Fruit fly (Drosophila melanogaster): Measurements from ENCODE around the gene CG7208.

The CG7208 gene

DNA sequence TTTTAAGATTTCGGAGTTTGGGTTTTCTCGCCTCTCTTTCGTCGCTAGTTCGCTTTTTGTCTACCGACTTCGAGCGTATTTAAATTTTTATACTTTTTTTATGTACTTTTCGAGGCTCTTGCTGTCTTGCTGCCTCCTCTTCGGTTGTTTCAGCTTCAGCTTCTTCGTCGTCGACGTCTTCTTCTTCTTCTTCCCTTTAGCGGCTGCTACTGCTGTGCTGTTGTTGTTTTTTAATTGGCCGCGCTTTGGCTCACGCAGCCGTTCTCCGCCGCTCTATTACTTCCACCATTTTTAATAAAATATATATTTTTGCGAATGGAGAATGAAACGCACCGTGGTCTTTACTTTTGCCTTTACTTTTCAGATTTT, 11.1 kb upstream of the CG7208 start:
- TF ChIP-seq CG17806 (tag; optimal IDR thresholded peaks at IDR 0.05) (no peak), EcR (GFP tag; optimal IDR thresholded peaks at IDR 0.05) (no peak), CG12605 (GFP tag; IDR thresholded peaks at IDR 0.05) (no peak), Snoo (tag; optimal IDR thresholded peaks at IDR 0.05) (no peak), Ets98B (GFP tag; IDR thresholded peaks at IDR 0.05) (no peak), D1 (tag; optimal IDR thresholded peaks at IDR 0.05) (no peak), CG15710 (tag; optimal IDR thresholded peaks at IDR 0.05) (no peak), CG8301 (tag; optimal IDR thresholded peaks at IDR 0.05) (no peak), CG9948 (tag; optimal IDR thresholded peaks at IDR 0.05) (no peak), CG8159 (tag; optimal IDR thresholded peaks at IDR 0.05) (no peak), CG13204 (GFP tag; optimal IDR thresholded peaks at IDR 0.05) (no peak), CG34367 (tag; optimal IDR thresholded peaks at IDR 0.05) (no peak), CG32121 (GFP tag; IDR thresholded peaks at IDR 0.05) (no peak), fd96Ca (GFP tag; IDR thresholded peaks at IDR 0.05) (no peak)

DNA sequence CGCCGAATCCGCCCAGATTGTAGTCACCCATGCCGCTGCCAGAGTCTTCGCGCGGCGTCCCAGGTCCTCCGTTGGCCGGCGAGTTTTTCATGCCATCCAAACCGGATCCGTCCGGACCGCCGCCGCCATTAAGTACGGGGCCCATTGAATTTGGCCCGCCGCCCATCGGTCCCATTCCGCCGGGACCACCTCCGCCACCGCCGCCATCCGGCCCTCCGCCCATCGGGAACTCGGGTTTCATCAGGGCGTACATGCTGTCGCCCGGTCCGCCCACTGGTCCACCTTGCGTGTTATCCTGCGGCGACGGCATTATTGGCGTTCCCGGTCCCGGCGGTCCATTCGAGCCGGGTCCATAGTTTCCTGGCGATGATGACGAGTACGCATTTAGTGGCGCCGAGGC, 9.8 kb upstream of the CG7208 start:
- TF ChIP-seq CG14655 (GFP tag; optimal IDR thresholded peaks at IDR 0.05) (no peak), CG8159 (tag; optimal IDR thresholded peaks at IDR 0.05) (no peak), CG34367 (tag; optimal IDR thresholded peaks at IDR 0.05) (no peak), CG8301 (tag; optimal IDR thresholded peaks at IDR 0.05) (no peak), Snoo (tag; optimal IDR thresholded peaks at IDR 0.05) (no peak), EcR (GFP tag; optimal IDR thresholded peaks at IDR 0.05) (no peak), CG9948 (tag; optimal IDR thresholded peaks at IDR 0.05) (no peak), CG15710 (tag; optimal IDR thresholded peaks at IDR 0.05) (no peak), CG4496 (GFP tag; IDR thresholded peaks at IDR 0.05) (no peak)

DNA sequence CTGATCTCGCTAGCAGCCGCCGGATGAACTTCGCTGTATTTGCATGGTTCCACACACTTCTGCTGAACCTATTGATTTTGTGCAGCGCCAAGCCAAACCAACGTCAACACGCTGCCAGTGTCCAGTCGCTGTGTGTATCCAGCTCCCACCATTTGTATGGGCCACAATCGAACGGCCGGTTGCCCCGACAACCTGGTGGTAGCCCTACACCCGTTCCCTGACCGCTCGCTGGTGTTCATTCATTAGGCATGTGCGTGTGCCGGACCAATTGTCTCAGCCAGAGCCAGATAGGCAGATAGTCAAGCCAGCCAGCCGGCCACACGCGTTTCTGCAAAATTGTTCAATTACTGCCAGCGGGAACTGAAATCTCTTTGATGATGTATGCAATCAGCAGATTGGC, 6.4 kb upstream of the CG7208 start, which contains the start of gene CG14313:
Gene CG14313 (minus strand): TSS at position 101 of the 400 bp plus-strand sequence.
- TF ChIP-seq CG9948 (tag; optimal IDR thresholded peaks at IDR 0.05) = no peak
- no peak for TF ChIP-seq Snoo (tag; optimal IDR thresholded peaks at IDR 0.05)
- TF ChIP-seq EcR (GFP tag; optimal IDR thresholded peaks at IDR 0.05) = no peak
- no peak for TF ChIP-seq CG10348 (GFP tag; IDR thresholded peaks at IDR 0.05)
- no peak for TF ChIP-seq Ets98B (GFP tag; IDR thresholded peaks at IDR 0.05)
- TF ChIP-seq CG8159 (tag; optimal IDR thresholded peaks at IDR 0.05) = no peak
- no peak for TF ChIP-seq CG32121 (GFP tag; IDR thresholded peaks at IDR 0.05)
- TF ChIP-seq CG8301 (tag; optimal IDR thresholded peaks at IDR 0.05) = no peak
- TF ChIP-seq CG12605 (GFP tag; IDR thresholded peaks at IDR 0.05) = no peak
- no peak for TF ChIP-seq CG34367 (tag; optimal IDR thresholded peaks at IDR 0.05)
- no peak for TF ChIP-seq CG15710 (tag; optimal IDR thresholded peaks at IDR 0.05)
- TF ChIP-seq gl (tag; optimal IDR thresholded peaks at IDR 0.05) = no peak
- TF ChIP-seq fd96Ca (GFP tag; IDR thresholded peaks at IDR 0.05) = no peak
- no peak for TF ChIP-seq CG14655 (GFP tag; optimal IDR thresholded peaks at IDR 0.05)
- no peak for TF ChIP-seq Pif1B (GFP tag; optimal IDR thresholded peaks at IDR 0.05)
- TF ChIP-seq D1 (tag; optimal IDR thresholded peaks at IDR 0.05) = no peak

dm6 chr3R:18188702-18189125, 3.2 kb upstream of the CG7208 start, which contains the start of the genes CG12321 and MED17:
Gene CG12321 (minus strand): TSS chr3R:18188707.
Gene MED17 (plus strand): TSS chr3R:18189072.
- TF ChIP-seq CG10348 (GFP tag; IDR thresholded peaks at IDR 0.05) (peak; percentile 69; the same call in 1 of the 2 replicates), CG9948 (tag; optimal IDR thresholded peaks at IDR 0.05) (peak; percentile 84), CG34367 (tag; optimal IDR thresholded peaks at IDR 0.05) (peak; percentile 62), CG32121 (GFP tag; IDR thresholded peaks at IDR 0.05) (peak; percentile 71), EcR (GFP tag; optimal IDR thresholded peaks at IDR 0.05) (no peak), fd96Ca (GFP tag; IDR thresholded peaks at IDR 0.05) (peak; percentile 77; the same call in 2 of the 3 replicates), CG8301 (tag; optimal IDR thresholded peaks at IDR 0.05) (peak; percentile 79), rn (GFP tag; IDR thresholded peaks at IDR 0.05) (peak; percentile 63), CG15710 (tag; optimal IDR thresholded peaks at IDR 0.05) (peak; percentile 85), CG8159 (tag; optimal IDR thresholded peaks at IDR 0.05) (peak; percentile 84), Ets98B (GFP tag; IDR thresholded peaks at IDR 0.05) (peak; percentile 82), gl (tag; optimal IDR thresholded peaks at IDR 0.05) (peak; percentile 14), CG13204 (GFP tag; optimal IDR thresholded peaks at IDR 0.05) (no peak), Snoo (tag; optimal IDR thresholded peaks at IDR 0.05) (peak; percentile 85), CG17806 (tag; optimal IDR thresholded peaks at IDR 0.05) (peak; percentile 84), CG4496 (GFP tag; IDR thresholded peaks at IDR 0.05) (peak; percentile 82), D1 (tag; optimal IDR thresholded peaks at IDR 0.05) (no peak), Pif1A (GFP tag; optimal IDR thresholded peaks at IDR 0.05) (no peak), CG12605 (GFP tag; IDR thresholded peaks at IDR 0.05) (peak; percentile 61), CG14655 (GFP tag; optimal IDR thresholded peaks at IDR 0.05) (no peak), Pif1B (GFP tag; optimal IDR thresholded peaks at IDR 0.05) (peak; percentile 32)

DNA sequence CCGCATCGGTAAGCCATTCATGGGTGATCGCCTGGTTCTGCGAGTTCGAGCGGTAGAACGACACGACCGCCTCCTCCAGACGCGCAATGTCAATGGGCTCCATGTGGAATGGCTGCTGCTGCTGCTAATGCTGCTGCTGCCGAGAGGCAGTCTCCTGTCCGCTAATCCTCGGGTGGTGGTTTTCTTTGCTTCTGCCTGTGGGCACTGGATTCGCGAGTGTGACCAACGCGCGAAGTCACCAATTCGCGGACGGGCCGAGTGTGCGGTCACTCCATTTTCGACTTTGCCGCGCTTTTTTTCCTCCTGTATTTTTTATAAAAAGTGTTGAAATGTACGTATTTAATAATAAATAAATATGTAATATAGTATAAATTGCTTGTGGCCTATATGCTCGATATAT, 2.3 kb downstream of the CG7208 start, which contains the start of gene cdm:
Gene cdm (minus strand): TSS at position 236 of the 400 bp plus-strand sequence.
- TF ChIP-seq CG17806 (tag; optimal IDR thresholded peaks at IDR 0.05) = no peak
- no peak for TF ChIP-seq CG15710 (tag; optimal IDR thresholded peaks at IDR 0.05)
- no peak for TF ChIP-seq CG8301 (tag; optimal IDR thresholded peaks at IDR 0.05)
- peak; percentile 23; the same call in 1 of the 2 replicates for TF ChIP-seq CG32121 (GFP tag; IDR thresholded peaks at IDR 0.05)
- TF ChIP-seq EcR (GFP tag; optimal IDR thresholded peaks at IDR 0.05) = no peak
- TF ChIP-seq CG12605 (GFP tag; IDR thresholded peaks at IDR 0.05) = no peak
